Fruit fly (Drosophila melanogaster) whole organism, embryonic: Measurements from ENCODE around the gene ND-23.
A peak's percentile ranks its signal among the peaks of the same experiment; 100 is the strongest.

Experiments used
- CG10654 ChIP-seq: fragments of 200-800 bp; sonication (Bioruptor generic); optimal IDR thresholded peaks from 2 replicates; lab custom pipeline; 2016; ENCODE audit warnings: missing biosample characterization, missing genetic modification characterization
- CG15269 ChIP-seq: fragments of 200-800 bp; sonication (Bioruptor generic); optimal IDR thresholded peaks from 2 replicates; lab custom pipeline; 2018; ENCODE audit warnings: missing biosample characterization, mild to moderate bottlenecking, missing genetic modification characterization, moderate library complexity
- CG30020 ChIP-seq: fragments of 200-800 bp; optimal IDR thresholded peaks from 2 replicates; lab custom pipeline; 2019; ENCODE audit warnings: missing biosample characterization, mild to moderate bottlenecking, missing genetic modification characterization, moderate library complexity
- Lpt ChIP-seq: fragments of >200 bp; optimal IDR thresholded peaks from 2 replicates; lab custom pipeline; 2018; ENCODE audit warnings: missing biosample characterization, missing genetic modification characterization
- NK7.1 ChIP-seq: fragments of 200-800 bp; sonication (Bioruptor generic); optimal IDR thresholded peaks from 3 replicates; lab custom pipeline; 2016; ENCODE audit warnings: missing biosample characterization, missing genetic modification characterization
- Sin3A ChIP-seq: fragments of >200 bp; optimal IDR thresholded peaks from 2 replicates; lab custom pipeline; 2018
- Sry-δ ChIP-seq: fragments of 200-800 bp; sonication (Bioruptor generic); optimal IDR thresholded peaks from 2 replicates; lab custom pipeline; 2016; ENCODE audit warnings: missing biosample characterization, missing genetic modification characterization
- ab ChIP-seq: fragments of 200-800 bp; sonication (Bioruptor generic); optimal IDR thresholded peaks from 2 replicates; lab custom pipeline; 2016; ENCODE audit warnings: missing biosample characterization, missing genetic modification characterization
- cg ChIP-seq: fragments of 200-800 bp; sonication (Bioruptor generic); optimal IDR thresholded peaks from 3 replicates; lab custom pipeline; 2019; ENCODE audit warnings: missing biosample characterization, mild to moderate bottlenecking, missing genetic modification characterization, moderate library complexity
- ci ChIP-seq: fragments of 200-800 bp; sonication (Bioruptor generic); IDR thresholded peaks from 3 replicates; pipeline ENCODE4 v1.3.6; 2022; ENCODE audit warnings: missing biosample characterization, missing genetic modification characterization
- dmrt99B ChIP-seq: fragments of 200-800 bp; sonication (Bioruptor generic); optimal IDR thresholded peaks from 2 replicates; lab custom pipeline; 2018; ENCODE audit warnings: missing biosample characterization, mild to moderate bottlenecking, missing genetic modification characterization, moderate library complexity
- stc ChIP-seq: fragments of 200-800 bp; sonication (Bioruptor generic); IDR thresholded peaks from 2 replicates; pipeline ENCODE4 v1.3.6; 2022; ENCODE audit warnings: missing biosample characterization, missing genetic modification characterization

DNA sequence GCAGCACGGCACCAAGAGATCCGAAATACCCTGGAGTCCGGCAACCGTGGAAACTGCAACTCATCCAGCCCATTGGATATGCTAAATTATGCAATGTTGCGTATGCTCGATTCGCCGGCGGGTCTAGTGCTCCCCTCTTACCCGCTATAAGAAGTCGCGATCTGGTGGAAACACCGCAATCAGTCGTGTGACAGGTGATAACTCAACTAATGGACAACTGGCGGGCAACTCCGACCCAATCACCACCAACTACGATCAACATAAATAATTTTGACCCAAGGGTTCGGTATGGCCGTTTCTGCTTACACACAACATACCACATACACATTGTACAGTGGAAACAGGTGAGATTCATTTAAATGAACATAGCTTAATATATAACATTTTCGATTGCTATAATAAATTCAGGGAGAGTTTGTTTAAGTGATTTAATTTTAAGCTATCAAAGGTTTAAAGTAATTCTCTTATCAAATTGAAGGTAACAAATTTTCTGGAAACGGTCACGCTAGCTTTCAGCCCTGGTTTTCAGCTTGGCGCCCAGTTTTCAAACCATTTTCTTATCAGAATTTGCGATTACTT is 20.4 kb upstream of the ND-23 start, which contains the start of gene Hmt-1:
- peak; percentile 85 for TF ChIP-seq Sin3A (lab: Kevin White, UChicago)
- TF ChIP-seq Lpt (GFP tag; lab: Kevin White, UChicago): no peak
- TF ChIP-seq CG10654 (GFP tag; lab: Kevin White, UChicago): no peak
- no peak for TF ChIP-seq CG30020 (tag; lab: Kevin White, UChicago)
- no peak for TF ChIP-seq ci
- peak; percentile 42 for TF ChIP-seq Sry-δ
- no peak for TF ChIP-seq CG15269 (tag; lab: Kevin White, UChicago)
- no peak for TF ChIP-seq NK7.1 (GFP tag; lab: Kevin White, UChicago)
- TF ChIP-seq ab (GFP tag; lab: Kevin White, UChicago): no peak
- TF ChIP-seq cg (GFP tag; lab: Kevin White, UChicago): no peak
- no peak for TF ChIP-seq stc (GFP tag; lab: Robert Waterston, UW)
- TF ChIP-seq dmrt99B (tag; lab: Kevin White, UChicago): no peak
